Worm (Caenorhabditis elegans): ENCODE data around the gene morc-1.

DNA sequence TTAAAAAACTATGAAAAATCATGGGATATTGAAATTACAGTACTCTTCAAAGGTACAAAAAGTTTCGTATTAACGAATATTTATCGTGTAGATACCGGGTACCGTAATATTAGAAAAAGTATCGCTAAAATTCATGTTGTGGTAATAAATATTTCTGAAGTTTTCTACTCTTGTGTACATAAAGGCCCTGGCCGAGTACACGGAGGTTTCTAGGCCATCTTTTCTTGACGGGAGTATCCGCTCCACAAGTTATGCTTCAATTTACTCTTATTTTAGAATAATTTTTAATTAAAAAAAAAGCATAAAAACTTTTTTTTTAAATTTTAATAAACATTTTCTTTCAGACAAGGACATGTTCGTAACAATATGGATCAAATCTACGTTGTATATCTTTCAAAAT is 26.4 kb upstream of the morc-1 start:
- TF ChIP-seq pax-3 (tag; optimal IDR thresholded peaks at IDR 0.05): no peak
- no peak for TF ChIP-seq mab-9 (GFP tag; IDR thresholded peaks at IDR 0.05)
- no peak for TF ChIP-seq xbp-1 (tag; optimal IDR thresholded peaks at IDR 0.05)
- no peak for TF ChIP-seq nhr-77 (tag; optimal IDR thresholded peaks at IDR 0.05)
- TF ChIP-seq ama-1 (optimal IDR thresholded peaks at IDR 0.05): no peak
- TF ChIP-seq zag-1 (tag; optimal IDR thresholded peaks at IDR 0.05): no peak
- TF ChIP-seq unc-62 (GFP tag; optimal IDR thresholded peaks at IDR 0.05): no peak
- no peak for TF ChIP-seq alr-1 (tag; optimal IDR thresholded peaks at IDR 0.05; ENCODE audit: borderline replicate concordance)
- no peak for TF ChIP-seq ztf-11 (tag; optimal IDR thresholded peaks at IDR 0.05)
- no peak for TF ChIP-seq sox-4 (tag; optimal IDR thresholded peaks at IDR 0.05)
- TF ChIP-seq mdl-1 (tag; optimal IDR thresholded peaks at IDR 0.05): no peak
